Fruit fly (Drosophila melanogaster): ENCODE measurements around the gene Cp18.
A peak's percentile ranks its signal among the peaks of the same experiment; 100 is the strongest.

Gene Cp18

dm6 chr3L:8704713-8705412 lies 21.7 kb upstream of the Cp18 start:
- TF ChIP-seq tj (GFP tag; optimal IDR thresholded peaks at IDR 0.05) = no peak
- TF ChIP-seq bab1 (GFP tag; optimal IDR thresholded peaks at IDR 0.05) = peak; percentile 64
- peak; percentile 47 to 49 for TF ChIP-seq cnc (optimal IDR thresholded peaks at IDR 0.05)
- TF ChIP-seq CG1620 (GFP tag; optimal IDR thresholded peaks at IDR 0.05) = no peak
- peak; percentile 21 for TF ChIP-seq CG12768 (GFP tag; optimal IDR thresholded peaks at IDR 0.05)
- TF ChIP-seq cic (GFP tag; optimal IDR thresholded peaks at IDR 0.05) = peak; percentile 60
- TF ChIP-seq kay (GFP tag; ENCODE audit: borderline replicate concordance) = peak; percentile 82
- no peak for TF ChIP-seq ovo (GFP tag; optimal IDR thresholded peaks at IDR 0.05)
- TF ChIP-seq CG33017 (tag; optimal IDR thresholded peaks at IDR 0.05) = peak; percentile 7
- no peak for TF ChIP-seq pad (GFP tag; optimal IDR thresholded peaks at IDR 0.05)
- TF ChIP-seq CG5204 (GFP tag; optimal IDR thresholded peaks at IDR 0.05) = peak; percentile 21
- no peak for TF ChIP-seq CG7101 (tag; optimal IDR thresholded peaks at IDR 0.05)
- no peak for TF ChIP-seq Crg-1 (GFP tag; optimal IDR thresholded peaks at IDR 0.05)
- no peak for TF ChIP-seq toe (GFP tag; optimal IDR thresholded peaks at IDR 0.05)
- peak; percentile 14 for TF ChIP-seq Mnt (GFP tag; optimal IDR thresholded peaks at IDR 0.05)

dm6 chr3L:8707075-8707474 lies 19.5 kb upstream of the Cp18 start:
- TF ChIP-seq Mnt (GFP tag; optimal IDR thresholded peaks at IDR 0.05) (no peak), tj (GFP tag; optimal IDR thresholded peaks at IDR 0.05) (no peak), Crg-1 (GFP tag; optimal IDR thresholded peaks at IDR 0.05) (no peak), cnc (optimal IDR thresholded peaks at IDR 0.05) (no peak), CG11617 (GFP tag; optimal IDR thresholded peaks at IDR 0.05) (no peak), Hr96 (GFP tag; optimal IDR thresholded peaks at IDR 0.05) (no peak), CG1620 (GFP tag; optimal IDR thresholded peaks at IDR 0.05) (no peak), CG33017 (tag; optimal IDR thresholded peaks at IDR 0.05) (no peak), ovo (GFP tag; optimal IDR thresholded peaks at IDR 0.05) (no peak), Clk (GFP tag; optimal IDR thresholded peaks at IDR 0.05) (no peak)

- TF ChIP-seq tj (GFP tag; optimal IDR thresholded peaks at IDR 0.05) (no peak), cnc (optimal IDR thresholded peaks at IDR 0.05) (no peak), cic (GFP tag; optimal IDR thresholded peaks at IDR 0.05) (no peak), CG1620 (GFP tag; optimal IDR thresholded peaks at IDR 0.05) (no peak), CG33017 (tag; optimal IDR thresholded peaks at IDR 0.05) (no peak), CG14711 (tag; optimal IDR thresholded peaks at IDR 0.05) (no peak), pad (GFP tag; optimal IDR thresholded peaks at IDR 0.05) (no peak), toe (GFP tag; optimal IDR thresholded peaks at IDR 0.05) (no peak), CG5204 (GFP tag; optimal IDR thresholded peaks at IDR 0.05) (no peak), CG7101 (tag; optimal IDR thresholded peaks at IDR 0.05) (no peak), CG7045 (GFP tag; optimal IDR thresholded peaks at IDR 0.05) (no peak), CG12768 (GFP tag; optimal IDR thresholded peaks at IDR 0.05) (no peak), CG11617 (GFP tag; optimal IDR thresholded peaks at IDR 0.05) (no peak), ovo (GFP tag; optimal IDR thresholded peaks at IDR 0.05) (no peak), Mnt (GFP tag; optimal IDR thresholded peaks at IDR 0.05) (no peak), Hr96 (GFP tag; optimal IDR thresholded peaks at IDR 0.05) (no peak), bab1 (GFP tag; optimal IDR thresholded peaks at IDR 0.05) (no peak), Clk (GFP tag; optimal IDR thresholded peaks at IDR 0.05) (no peak), kay (GFP tag; ENCODE audit: borderline replicate concordance) (no peak)
Observed at dm6 chr3L:8707821-8708220, 18.8 kb upstream of the Cp18 start.

DNA sequence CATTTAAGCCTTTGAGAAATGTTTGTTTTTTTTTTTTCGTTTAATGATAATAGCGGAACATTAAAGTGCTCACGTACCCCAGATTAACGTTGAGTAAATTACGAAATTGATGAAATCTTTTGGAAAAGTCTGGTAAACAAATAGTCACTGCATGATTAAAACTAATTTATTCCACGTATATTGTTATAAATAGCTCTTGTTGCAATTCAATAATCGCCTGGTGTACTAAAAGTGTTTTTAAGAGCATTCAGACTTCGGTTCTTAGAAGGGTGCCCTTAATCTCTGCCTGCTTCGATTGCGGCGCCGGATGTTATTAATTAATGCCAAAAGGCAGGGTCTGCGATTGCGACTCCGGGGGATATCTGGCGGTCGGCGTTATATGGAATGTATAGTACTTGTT lies 17.7 kb upstream of the Cp18 start:
- TF ChIP-seq CG11617 (GFP tag; optimal IDR thresholded peaks at IDR 0.05) (no peak), cnc (optimal IDR thresholded peaks at IDR 0.05) (no peak), kay (GFP tag; ENCODE audit: borderline replicate concordance) (no peak), CG12768 (GFP tag; optimal IDR thresholded peaks at IDR 0.05) (no peak), CG5204 (GFP tag; optimal IDR thresholded peaks at IDR 0.05) (no peak), CG1620 (GFP tag; optimal IDR thresholded peaks at IDR 0.05) (no peak), Hr96 (GFP tag; optimal IDR thresholded peaks at IDR 0.05) (no peak), CG7101 (tag; optimal IDR thresholded peaks at IDR 0.05) (no peak), CG33017 (tag; optimal IDR thresholded peaks at IDR 0.05) (no peak), tj (GFP tag; optimal IDR thresholded peaks at IDR 0.05) (no peak), toe (GFP tag; optimal IDR thresholded peaks at IDR 0.05) (no peak)

dm6 chr3L:8712913-8713312 lies 13.7 kb upstream of the Cp18 start:
- no peak for TF ChIP-seq Hr96 (GFP tag; optimal IDR thresholded peaks at IDR 0.05)
- TF ChIP-seq pad (GFP tag; optimal IDR thresholded peaks at IDR 0.05) = no peak
- TF ChIP-seq CG7101 (tag; optimal IDR thresholded peaks at IDR 0.05) = no peak
- TF ChIP-seq CG33017 (tag; optimal IDR thresholded peaks at IDR 0.05) = no peak
- TF ChIP-seq Crg-1 (GFP tag; optimal IDR thresholded peaks at IDR 0.05) = no peak
- no peak for TF ChIP-seq ovo (GFP tag; optimal IDR thresholded peaks at IDR 0.05)
- no peak for TF ChIP-seq Mnt (GFP tag; optimal IDR thresholded peaks at IDR 0.05)
- no peak for TF ChIP-seq bab1 (GFP tag; optimal IDR thresholded peaks at IDR 0.05)
- no peak for TF ChIP-seq CG1620 (GFP tag; optimal IDR thresholded peaks at IDR 0.05)
- TF ChIP-seq kay (GFP tag; ENCODE audit: borderline replicate concordance) = no peak
- no peak for TF ChIP-seq CG12768 (GFP tag; optimal IDR thresholded peaks at IDR 0.05)
- no peak for TF ChIP-seq cic (GFP tag; optimal IDR thresholded peaks at IDR 0.05)
- no peak for TF ChIP-seq CG7045 (GFP tag; optimal IDR thresholded peaks at IDR 0.05)
- TF ChIP-seq CG5204 (GFP tag; optimal IDR thresholded peaks at IDR 0.05) = no peak

DNA sequence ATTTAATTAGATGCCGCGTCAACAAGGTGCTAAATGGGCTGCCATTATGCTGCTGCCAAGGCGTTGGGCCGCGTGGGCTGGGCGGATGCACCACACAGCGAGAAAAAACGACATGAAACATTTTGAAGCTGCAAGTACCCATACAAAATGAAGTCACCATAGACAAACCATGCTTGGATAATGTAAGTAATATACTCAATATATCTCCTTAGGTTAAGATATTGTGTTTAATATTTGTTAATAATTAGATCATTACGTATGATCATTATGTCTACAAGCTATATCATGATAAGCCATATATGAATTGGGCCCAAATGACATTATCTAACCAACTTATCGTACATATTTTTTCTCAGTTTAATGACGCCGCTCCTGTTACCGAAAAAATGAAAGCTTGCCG lies 10.6 kb upstream of the Cp18 start:
- TF ChIP-seq CG1620 (GFP tag; optimal IDR thresholded peaks at IDR 0.05) = no peak
- no peak for TF ChIP-seq Mnt (GFP tag; optimal IDR thresholded peaks at IDR 0.05)
- TF ChIP-seq kay (GFP tag; ENCODE audit: borderline replicate concordance) = no peak
- no peak for TF ChIP-seq cic (GFP tag; optimal IDR thresholded peaks at IDR 0.05)
- TF ChIP-seq ovo (GFP tag; optimal IDR thresholded peaks at IDR 0.05) = no peak
- no peak for TF ChIP-seq bab1 (GFP tag; optimal IDR thresholded peaks at IDR 0.05)
- TF ChIP-seq CG11617 (GFP tag; optimal IDR thresholded peaks at IDR 0.05) = no peak
- no peak for TF ChIP-seq CG33017 (tag; optimal IDR thresholded peaks at IDR 0.05)
- TF ChIP-seq CG5204 (GFP tag; optimal IDR thresholded peaks at IDR 0.05) = no peak
- TF ChIP-seq toe (GFP tag; optimal IDR thresholded peaks at IDR 0.05) = no peak
- no peak for TF ChIP-seq Hr96 (GFP tag; optimal IDR thresholded peaks at IDR 0.05)
- TF ChIP-seq CG12768 (GFP tag; optimal IDR thresholded peaks at IDR 0.05) = no peak
- TF ChIP-seq tj (GFP tag; optimal IDR thresholded peaks at IDR 0.05) = no peak
- TF ChIP-seq CG7101 (tag; optimal IDR thresholded peaks at IDR 0.05) = no peak
- no peak for TF ChIP-seq cnc (optimal IDR thresholded peaks at IDR 0.05)
- TF ChIP-seq pad (GFP tag; optimal IDR thresholded peaks at IDR 0.05) = no peak
- no peak for TF ChIP-seq CG7045 (GFP tag; optimal IDR thresholded peaks at IDR 0.05)
- TF ChIP-seq Clk (GFP tag; optimal IDR thresholded peaks at IDR 0.05) = no peak

All from whole organism, adult.